Worm (Caenorhabditis elegans): ENCODE measurements around the gene C54F6.3.

C54F6.3 gene

DNA sequence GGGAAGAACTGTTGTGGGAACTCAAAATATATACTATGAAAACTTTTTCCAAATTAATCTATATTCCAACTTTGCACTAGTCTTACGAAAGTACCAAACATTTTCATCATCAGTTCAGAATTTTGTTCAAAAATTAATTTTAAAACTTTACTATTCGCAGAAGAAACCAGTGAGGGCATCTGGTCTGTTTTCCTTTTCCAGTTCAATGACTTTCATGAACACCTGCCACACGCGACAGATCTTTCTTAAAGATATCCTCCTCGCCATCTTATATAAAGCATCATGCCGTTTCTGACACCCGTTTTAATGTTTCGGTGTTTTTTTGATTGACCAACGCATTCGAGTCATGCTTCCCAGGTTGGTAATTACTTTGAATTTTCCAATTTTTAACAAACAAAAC, at the start of gene C54F6.3:
Gene C54F6.3, plus strand, starts transcription at position 301 of the 400 bp plus-strand sequence.
- TF ChIP-seq zag-1 (tag; optimal IDR thresholded peaks at IDR 0.05) = no peak
- TF ChIP-seq efl-1 (optimal IDR thresholded peaks at IDR 0.05) = no peak
- peak in 1 of 2 experiments; percentile 50 for TF ChIP-seq efl-1 (GFP tag; optimal IDR thresholded peaks at IDR 0.05 in 1 of 2)
- TF ChIP-seq nhr-11 (tag; optimal IDR thresholded peaks at IDR 0.05) = no peak
- TF ChIP-seq tbx-2 (tag; optimal IDR thresholded peaks at IDR 0.05) = no peak

DNA sequence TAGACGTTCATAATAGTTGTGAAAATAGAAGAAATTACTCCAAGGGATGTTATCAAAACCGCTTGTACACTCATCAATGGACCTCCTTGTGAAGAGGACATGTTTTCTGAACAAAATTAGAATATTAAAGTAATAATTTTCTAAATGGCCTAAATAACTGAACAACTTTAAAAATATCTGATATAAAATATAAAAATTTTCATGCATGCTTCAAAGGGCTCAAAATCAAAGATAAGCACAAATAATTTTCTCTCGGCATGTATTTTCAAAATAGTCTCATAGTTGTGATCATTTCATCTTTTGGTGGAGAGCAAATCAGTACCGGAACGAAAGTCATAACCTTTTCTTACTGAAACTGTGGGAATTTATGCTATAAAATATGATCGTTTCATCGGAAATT, 48.0 kb upstream of the C54F6.3 start, which contains the start of gene srbc-8:
Gene srbc-8, minus strand, starts transcription at position 101 of the 400 bp plus-strand sequence.
- TF ChIP-seq efl-1 (optimal IDR thresholded peaks at IDR 0.05) (no peak), efl-1 (GFP tag; optimal IDR thresholded peaks at IDR 0.05 in 1 of 2) (peak in 1 of 2 experiments; percentile 22), zip-4 (GFP tag; optimal IDR thresholded peaks at IDR 0.05) (no peak)

DNA sequence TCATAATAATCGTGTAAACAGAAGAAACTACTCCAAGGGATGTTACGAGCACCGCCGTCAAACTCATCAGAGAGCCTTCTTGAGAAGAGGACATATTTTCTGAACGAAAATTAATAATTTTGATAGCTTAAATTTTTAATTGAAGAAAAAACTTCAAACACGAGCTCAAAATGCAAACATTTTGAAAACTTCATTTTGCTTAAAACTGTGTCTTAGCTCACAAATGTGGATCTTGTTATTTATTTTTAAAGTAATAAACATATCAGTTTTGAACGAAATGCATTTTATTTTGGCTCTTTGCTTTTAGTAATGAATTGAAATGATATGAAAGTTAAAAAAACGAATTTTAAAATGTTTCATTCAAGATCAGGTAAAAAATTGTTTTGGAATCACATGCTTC, 45.5 kb upstream of the C54F6.3 start, which contains the start of gene srbc-7:
Gene srbc-7, minus strand, starts transcription at position 101 of the 400 bp plus-strand sequence.
- TF ChIP-seq unc-86 (tag; optimal IDR thresholded peaks at IDR 0.05) (no peak), sup-37 (GFP tag; optimal IDR thresholded peaks at IDR 0.05) (no peak), nhr-84 (tag; optimal IDR thresholded peaks at IDR 0.05) (no peak), fkh-10 (GFP tag; optimal IDR thresholded peaks at IDR 0.05) (no peak), grh-1 (GFP tag; IDR thresholded peaks at IDR 0.05) (no peak), xbp-1 (tag; optimal IDR thresholded peaks at IDR 0.05) (no peak), blmp-1 (tag; optimal IDR thresholded peaks at IDR 0.05) (no peak), fkh-4 (tag; optimal IDR thresholded peaks at IDR 0.05; ENCODE audit: borderline replicate concordance) (no peak), ztf-11 (tag; optimal IDR thresholded peaks at IDR 0.05) (no peak), unc-98 (GFP tag; IDR thresholded peaks at IDR 0.05) (no peak), nhr-90 (tag; optimal IDR thresholded peaks at IDR 0.05; ENCODE audit: poor library complexity) (no peak), zag-1 (tag; optimal IDR thresholded peaks at IDR 0.05) (no peak), isw-1 (GFP tag; IDR thresholded peaks at IDR 0.05) (no peak), pag-3 (tag; optimal IDR thresholded peaks at IDR 0.05; ENCODE audit: borderline replicate concordance, insufficient read depth) (no peak), mep-1 (tag; optimal IDR thresholded peaks at IDR 0.05) (no peak), dsc-1 (tag; optimal IDR thresholded peaks at IDR 0.05) (no peak), snpc-4 (tag; optimal IDR thresholded peaks at IDR 0.05) (no peak), nhr-237 (tag; optimal IDR thresholded peaks at IDR 0.05) (no peak), swsn-7 (tag; optimal IDR thresholded peaks at IDR 0.05) (no peak)

DNA sequence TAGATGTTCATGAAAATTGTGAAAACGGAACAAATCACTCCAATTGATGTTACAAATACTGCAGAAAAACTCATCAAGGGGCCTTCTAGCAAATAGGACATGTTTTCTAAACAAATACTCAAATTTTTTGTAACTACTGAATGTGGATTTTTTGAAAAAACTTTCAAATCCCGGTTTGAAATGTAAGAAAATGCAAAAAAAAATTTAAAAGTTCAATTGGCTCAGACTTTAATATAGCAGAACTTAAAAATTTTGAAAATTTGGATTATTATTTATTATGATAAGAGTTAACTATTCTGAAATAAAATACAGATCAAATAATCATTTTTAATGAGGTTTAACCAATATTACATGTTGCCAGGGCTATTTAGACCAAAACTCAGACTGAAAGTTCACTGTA, 42.7 kb upstream of the C54F6.3 start, which contains the start of gene srbc-9:
Gene srbc-9, minus strand, starts transcription at position 101 of the 400 bp plus-strand sequence.
- no peak for TF ChIP-seq lsy-2 (tag; optimal IDR thresholded peaks at IDR 0.05)
- TF ChIP-seq ceh-88 (GFP tag; IDR thresholded peaks at IDR 0.05) = no peak
- no peak for TF ChIP-seq nhr-19 (GFP tag; conservative IDR thresholded peaks at IDR 0.05)
- no peak for TF ChIP-seq pqm-1 (tag; optimal IDR thresholded peaks at IDR 0.05)
- no peak for TF ChIP-seq dpl-1 (GFP tag; optimal IDR thresholded peaks at IDR 0.05)
- TF ChIP-seq hlh-17 (GFP tag; optimal IDR thresholded peaks at IDR 0.05; ENCODE audit: borderline replicate concordance) = no peak

DNA sequence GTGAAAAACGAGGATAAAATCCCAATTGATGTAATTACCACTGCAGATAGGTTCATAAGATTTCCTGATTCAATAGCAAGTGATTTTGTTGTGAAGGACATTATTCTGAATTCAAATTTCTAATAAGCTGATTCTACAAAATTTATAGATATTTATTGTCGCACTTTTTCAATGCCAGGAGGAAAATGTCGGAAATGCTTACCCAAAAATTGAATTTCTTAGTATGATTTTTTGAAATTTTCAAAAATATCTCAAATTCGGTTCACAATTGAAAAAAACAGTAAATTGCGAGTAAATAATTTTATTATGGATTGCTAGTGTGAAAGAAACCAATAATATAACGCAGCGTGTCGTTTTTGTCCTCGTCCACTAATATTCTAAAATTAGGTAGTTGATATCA, 40.1 kb upstream of the C54F6.3 start, which contains the start of gene srbc-10:
Gene srbc-10, minus strand, starts transcription at position 101 of the 400 bp plus-strand sequence.
- no peak for TF ChIP-seq fos-1 (tag; optimal IDR thresholded peaks at IDR 0.05)
- no peak for TF ChIP-seq efl-1 (optimal IDR thresholded peaks at IDR 0.05)
- peak in 1 of 2 experiments; percentile 55 for TF ChIP-seq efl-1 (GFP tag; optimal IDR thresholded peaks at IDR 0.05 in 1 of 2)

DNA sequence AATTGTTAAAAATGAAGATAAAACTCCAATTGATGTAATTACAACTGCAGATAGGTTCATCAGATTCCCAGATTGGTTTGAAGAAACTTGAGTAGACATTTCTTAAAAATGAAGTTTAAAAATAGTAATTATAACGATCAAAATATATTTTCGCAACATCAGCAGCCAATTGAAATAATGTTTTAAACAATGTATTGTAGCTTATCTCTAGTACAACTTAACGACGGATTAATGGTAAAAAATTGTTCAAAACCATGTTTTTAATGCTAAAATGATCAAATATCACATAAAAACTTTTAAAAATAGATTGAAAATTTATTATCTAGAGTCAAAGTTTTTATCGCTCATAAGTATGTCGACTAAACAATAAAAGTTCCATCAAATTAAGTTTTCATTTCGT, 37.9 kb upstream of the C54F6.3 start, which contains the start of gene srbc-11:
Gene srbc-11, minus strand, starts transcription at position 101 of the 400 bp plus-strand sequence.
- TF ChIP-seq elt-3 (tag; optimal IDR thresholded peaks at IDR 0.05) (no peak), lin-39 (tag; optimal IDR thresholded peaks at IDR 0.05) (no peak)
